Fruit fly (Drosophila melanogaster): ENCODE measurements around the gene CG5498.

The CG5498 gene

dm6 chr3L:20347762-20348580 lies 35.9 kb downstream of the CG5498 start, which contains the start of the genes Rbbp5 and eRF1:
Rbbp5 (minus strand) TSS chr3L:20347942.
eRF1 (plus strand) TSS chr3L:20348355.
- TF ChIP-seq Dll (optimal IDR thresholded peaks at IDR 0.05): no peak
- no peak for TF ChIP-seq psq (optimal IDR thresholded peaks at IDR 0.05)
- no peak for TF ChIP-seq CG8478 (optimal IDR thresholded peaks at IDR 0.05)
- TF ChIP-seq EcR (GFP tag; optimal IDR thresholded peaks at IDR 0.05): no peak
- TF ChIP-seq usp (GFP tag; optimal IDR thresholded peaks at IDR 0.05): no peak
- no peak for TF ChIP-seq pan (optimal IDR thresholded peaks at IDR 0.05)

- no peak for TF ChIP-seq Dll (optimal IDR thresholded peaks at IDR 0.05)
- TF ChIP-seq pan (optimal IDR thresholded peaks at IDR 0.05): no peak
- TF ChIP-seq EcR (GFP tag; optimal IDR thresholded peaks at IDR 0.05): no peak
- no peak for TF ChIP-seq CG8478 (optimal IDR thresholded peaks at IDR 0.05)
- no peak for TF ChIP-seq usp (GFP tag; optimal IDR thresholded peaks at IDR 0.05)
- TF ChIP-seq psq (optimal IDR thresholded peaks at IDR 0.05): no peak
Observed at dm6 chr3L:20342334-20342733, 41.6 kb downstream of the CG5498 start, which contains the start of gene Spn77Bc. Spn77Bc (plus strand) TSS chr3L:20342634.

All from whole organism.